Worm (Caenorhabditis elegans) whole organism, L4/young adult: ENCODE data around the gene fmi-1.

Experiments used
- W03F9.2 ChIP-seq: fragments of 150-350 bp; optimal IDR thresholded peaks from 2 replicates; lab custom pipeline; 2014; ENCODE audit warnings: missing biosample characterization, missing genetic modification characterization
- dao-5 ChIP-seq: sonication (generic microtip); optimal IDR thresholded peaks from 2 replicates; lab custom pipeline; 2016; ENCODE audit warnings: missing genotype, missing genetic modification characterization, moderate library complexity, missing compliant biosample characterization
- him-1 ChIP-seq: sonication (generic microtip); optimal IDR thresholded peaks from 2 replicates; lab custom pipeline; 2016; ENCODE audit warnings: missing genotype, missing genetic modification reagents, missing genetic modification characterization, missing compliant biosample characterization

Gene fmi-1

ce11 chrV:13033223-13033622 lies 14.4 kb downstream of the fmi-1 start, which contains the start of gene W07G4.1:
W07G4.1 (plus strand) TSS chrV:13033523.
- TF ChIP-seq W03F9.2 = no peak
- no peak for TF ChIP-seq him-1 (tag; lab: Kevin White, UChicago)
- no peak for TF ChIP-seq dao-5

- TF ChIP-seq him-1 (tag; lab: Kevin White, UChicago) (no peak), dao-5 (no peak)
Observed at ce11 chrV:13034604-13035003, 15.7 kb downstream of the fmi-1 start, which contains the start of gene W07G4.7. W07G4.7 (minus strand) TSS chrV:13034704.

- TF ChIP-seq him-1 (tag; lab: Kevin White, UChicago) (no peak), dao-5 (no peak), W03F9.2 (no peak)
Observed at ce11 chrV:13036466-13036865, 17.6 kb downstream of the fmi-1 start, which contains the start of gene W07G4.2. W07G4.2 (minus strand) TSS chrV:13036566.

ce11 chrV:13041666-13042065 lies 22.8 kb downstream of the fmi-1 start, which contains the start of gene scyl-1:
scyl-1 (minus strand) TSS chrV:13041721.
- TF ChIP-seq W03F9.2 (no peak), him-1 (tag; lab: Kevin White, UChicago) (no peak), dao-5 (no peak)

- TF ChIP-seq him-1 (tag; lab: Kevin White, UChicago) = no peak
- TF ChIP-seq W03F9.2 = no peak
- no peak for TF ChIP-seq dao-5
Observed at ce11 chrV:13043195-13043762, 24.4 kb downstream of the fmi-1 start, which contains the start of gene lap-2. lap-2 (plus strand) TSS chrV:13043712.

- TF ChIP-seq him-1 (tag; lab: Kevin White, UChicago) (no peak), W03F9.2 (no peak), dao-5 (no peak)
Observed at ce11 chrV:13043832-13044521, 25.1 kb downstream of the fmi-1 start.

ce11 chrV:13045017-13045416 lies 26.2 kb downstream of the fmi-1 start:
- TF ChIP-seq W03F9.2 (no peak), dao-5 (no peak), him-1 (tag; lab: Kevin White, UChicago) (no peak)

ce11 chrV:13046125-13047123 lies 27.6 kb downstream of the fmi-1 start:
- TF ChIP-seq W03F9.2 (no peak), him-1 (tag; lab: Kevin White, UChicago) (no peak)

- TF ChIP-seq him-1 (tag; lab: Kevin White, UChicago) = no peak
- no peak for TF ChIP-seq dao-5
- no peak for TF ChIP-seq W03F9.2
Observed at ce11 chrV:13047574-13048030, 28.7 kb downstream of the fmi-1 start, which contains the start of gene W07G4.5. W07G4.5 (plus strand) TSS chrV:13047980.

ce11 chrV:13049149-13049610 lies 30.3 kb downstream of the fmi-1 start, which contains the start of gene W07G4.8:
W07G4.8 (minus strand) TSS chrV:13049560.
- TF ChIP-seq him-1 (tag; lab: Kevin White, UChicago) = no peak
- no peak for TF ChIP-seq dao-5
- TF ChIP-seq W03F9.2 = no peak

- no peak for TF ChIP-seq dao-5
- TF ChIP-seq him-1 (tag; lab: Kevin White, UChicago) = no peak
- TF ChIP-seq W03F9.2 = no peak
Observed at ce11 chrV:13053635-13054034, 34.8 kb downstream of the fmi-1 start, which contains the start of gene srr-1. srr-1 (minus strand) TSS chrV:13053735.

ce11 chrV:13061836-13062235 lies 43.0 kb downstream of the fmi-1 start, which contains the start of gene F42E8.1:
F42E8.1 (plus strand) TSS chrV:13062136.
- TF ChIP-seq him-1 (tag; lab: Kevin White, UChicago) (no peak), W03F9.2 (no peak), dao-5 (no peak)

- TF ChIP-seq him-1 (tag; lab: Kevin White, UChicago) (no peak), dao-5 (no peak), W03F9.2 (no peak)
Observed at ce11 chrV:13063402-13063801, 44.5 kb downstream of the fmi-1 start.

ce11 chrV:13064164-13064563 lies 45.3 kb downstream of the fmi-1 start:
- TF ChIP-seq him-1 (tag; lab: Kevin White, UChicago) (no peak), dao-5 (no peak), W03F9.2 (no peak)
